Fruit fly (Drosophila melanogaster) whole organism, wandering third instar larva: ENCODE data around the gene CG14147.

Experiments used
- CG9705 ChIP-seq: fragments of 200-800 bp; sonication (Bioruptor generic); optimal IDR thresholded peaks from 2 replicates; lab custom pipeline; 2018; ENCODE audit warnings: missing biosample characterization, mild to moderate bottlenecking, missing genetic modification characterization
- Dfd ChIP-seq: fragments of >200 bp; optimal IDR thresholded peaks from 2 replicates; lab custom pipeline; 2017; ENCODE audit warnings: missing biosample characterization, missing genetic modification characterization
- Vsx2 ChIP-seq: fragments of 200-300, 225-300 bp; sonication (Bioruptor generic); optimal IDR thresholded peaks from 2 replicates; lab custom pipeline; 2018; ENCODE audit warnings: missing biosample characterization, missing genetic modification characterization; ENCODE audit not compliant: partially characterized antibody
- brk ChIP-seq: fragments of 200-800 bp; sonication (Bioruptor generic); optimal IDR thresholded peaks from 2 replicates; lab custom pipeline; 2016; ENCODE audit warnings: missing biosample characterization, mild to moderate bottlenecking, missing genetic modification characterization
- dmrt93B ChIP-seq: fragments of 200-800 bp; sonication (Bioruptor generic); optimal IDR thresholded peaks from 2 replicates; lab custom pipeline; 2018; ENCODE audit warnings: missing biosample characterization, mild to moderate bottlenecking, missing genetic modification characterization
- foxo ChIP-seq, 2 experiments: fragments of 200-800 bp; sonication (Bioruptor generic); optimal IDR thresholded peaks; 2 replicates in 1 of 2; 3 replicates in 1 of 2; lab custom pipeline; 2016 to 2017; ENCODE audit warnings: missing biosample characterization in 2 of 2, missing genetic modification characterization in 2 of 2
- fru ChIP-seq: fragments of 200-800 bp; sonication (Bioruptor generic); optimal IDR thresholded peaks from 3 replicates; lab custom pipeline; 2016; ENCODE audit warnings: missing biosample characterization, mild to moderate bottlenecking, missing genetic modification characterization
- h ChIP-seq: fragments of 200-800 bp; sonication (Bioruptor generic); optimal IDR thresholded peaks from 3 replicates; lab custom pipeline; 2016; ENCODE audit warnings: missing biosample characterization, mild to moderate bottlenecking, missing genetic modification characterization
- lola ChIP-seq: fragments of >200 bp; optimal IDR thresholded peaks from 2 replicates; lab custom pipeline; 2017; ENCODE audit warnings: missing biosample characterization, missing genetic modification characterization
- pan ChIP-seq: fragments of >200 bp; optimal IDR thresholded peaks from 2 replicates; lab custom pipeline; 2017
- psq ChIP-seq: fragments of 200-800 bp; sonication (Bioruptor generic); optimal IDR thresholded peaks from 3 replicates; lab custom pipeline; 2017; ENCODE audit warnings: missing biosample characterization, mild to moderate bottlenecking, missing genetic modification characterization, moderate library complexity
- tai ChIP-seq: sonication (Bioruptor generic); optimal IDR thresholded peaks from 2 replicates; lab custom pipeline; 2016; ENCODE audit warnings: missing biosample characterization, missing genetic modification characterization

DNA sequence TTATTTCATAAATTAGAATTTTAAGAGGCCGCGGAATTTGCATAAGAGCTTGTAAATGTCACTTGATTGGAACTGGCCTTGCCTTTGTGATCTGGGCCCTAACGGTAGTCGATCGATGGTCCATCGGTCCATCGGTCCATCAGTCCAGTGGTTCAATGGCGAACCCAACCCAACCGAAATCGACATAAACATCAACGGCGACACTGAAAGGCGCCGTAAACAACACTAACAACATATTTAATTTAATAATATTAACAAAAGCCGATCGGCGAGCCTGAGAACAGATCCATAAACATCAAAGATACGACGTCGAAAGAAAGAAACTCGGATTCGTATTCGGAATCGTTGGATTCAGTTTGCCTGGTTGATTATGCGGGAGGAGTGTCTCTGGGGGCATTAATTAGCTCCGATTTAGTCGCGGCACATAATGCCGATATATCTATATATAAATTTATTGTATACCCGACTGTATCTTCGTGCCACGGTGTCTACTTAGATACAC lies 18.8 kb upstream of the CG14147 start:
- TF ChIP-seq pan (lab: Kevin White, UChicago) (no peak), fru (GFP tag; lab: Kevin White, UChicago) (no peak), tai (GFP tag; lab: Kevin White, UChicago) (no peak), CG9705 (GFP tag; lab: Kevin White, UChicago) (no peak), h (no peak), psq (no peak), Vsx2 (GFP tag; lab: Kevin White, UChicago) (no peak), Dfd (no peak), dmrt93B (GFP tag; lab: Kevin White, UChicago) (no peak), brk (GFP tag; lab: Kevin White, UChicago) (no peak), foxo (GFP tag; optimal IDR thresholded peaks at IDR 0.05; lab: Kevin White, UChicago) (no peak), lola (GFP tag; lab: Kevin White, UChicago) (no peak)
